Worm (Caenorhabditis elegans): Measurements from ENCODE around the gene R04A9.6.

ce11 chrX:440420-440819, 43.1 kb downstream of the R04A9.6 start:
- TF ChIP-seq fos-1 (tag; optimal IDR thresholded peaks at IDR 0.05): no peak
- no peak for TF ChIP-seq elt-3 (tag; optimal IDR thresholded peaks at IDR 0.05)
- no peak for TF ChIP-seq pag-3 (tag; optimal IDR thresholded peaks at IDR 0.05; ENCODE audit: borderline replicate concordance, insufficient read depth)
- TF ChIP-seq unc-62 (GFP tag; optimal IDR thresholded peaks at IDR 0.05): no peak
- no peak for TF ChIP-seq blmp-1 (tag; optimal IDR thresholded peaks at IDR 0.05)
- no peak for TF ChIP-seq mdl-1 (tag; optimal IDR thresholded peaks at IDR 0.05)
- no peak for TF ChIP-seq tlp-1 (tag; optimal IDR thresholded peaks at IDR 0.05)

All from whole organism, L1 larva.